Worm (Caenorhabditis elegans): ENCODE measurements around the gene srw-94.

DNA sequence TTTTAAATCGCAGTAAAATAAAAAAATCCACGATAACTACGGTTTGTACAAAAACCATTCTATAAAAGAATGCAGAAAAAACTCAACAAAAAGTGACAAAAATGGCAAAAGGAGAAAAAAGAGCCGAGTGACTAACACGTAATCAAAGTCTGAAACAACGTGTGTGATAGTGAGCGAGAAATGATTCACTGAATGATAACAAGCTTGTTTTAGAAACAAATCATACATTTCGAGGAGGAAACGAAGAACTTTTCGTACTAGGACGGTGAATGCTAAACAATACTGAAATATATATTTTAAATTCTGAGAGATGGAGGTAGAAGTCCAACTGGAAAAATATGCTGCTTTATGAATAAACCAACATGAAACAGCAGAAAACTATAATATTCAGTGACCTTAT lies 27.7 kb downstream of the srw-94 start:
- no peak for TF ChIP-seq ztf-23 (GFP tag; IDR thresholded peaks at IDR 0.05)
- TF ChIP-seq cog-1 (tag; optimal IDR thresholded peaks at IDR 0.05), result no peak
- no peak for TF ChIP-seq T22C8.4 (GFP tag; IDR thresholded peaks at IDR 0.05)

Measured in whole organism, midembryonic.